Worm (Caenorhabditis elegans) whole organism, midembryonic: ENCODE measurements around the gene clec-47.

Experiments
- T22C8.4 ChIP-seq: fragments of 200-800 bp; sonication (Bioruptor generic); IDR thresholded peaks from 2 replicates; pipeline ENCODE4 v1.3.6; 2022; ENCODE audit warnings: missing genetic modification characterization, missing compliant biosample characterization
- ref-1 ChIP-seq: fragments of 200-800 bp; sonication (Bioruptor generic); conservative IDR thresholded peaks from 2 replicates; pipeline ENCODE4 v1.3.6; 2022; ENCODE audit warnings: missing genetic modification reagents, missing genetic modification characterization, missing compliant biosample characterization
- tab-1 ChIP-seq: fragments of 200-800 bp; sonication (Bioruptor generic); IDR thresholded peaks from 2 replicates; pipeline ENCODE4 v1.3.6; 2022; ENCODE audit warnings: missing genetic modification characterization, missing compliant biosample characterization
- ztf-23 ChIP-seq: fragments of 200-800 bp; sonication (Bioruptor generic); IDR thresholded peaks from 2 replicates; pipeline ENCODE4 v1.3.6; 2022; ENCODE audit warnings: missing genetic modification reagents, missing genetic modification characterization, missing compliant biosample characterization
- ztf-29 ChIP-seq: fragments of 200-800 bp; sonication (Bioruptor generic); IDR thresholded peaks from 2 replicates; pipeline ENCODE4 v1.3.6; 2022; ENCODE audit warnings: missing genetic modification reagents, missing genetic modification characterization, missing compliant biosample characterization

DNA sequence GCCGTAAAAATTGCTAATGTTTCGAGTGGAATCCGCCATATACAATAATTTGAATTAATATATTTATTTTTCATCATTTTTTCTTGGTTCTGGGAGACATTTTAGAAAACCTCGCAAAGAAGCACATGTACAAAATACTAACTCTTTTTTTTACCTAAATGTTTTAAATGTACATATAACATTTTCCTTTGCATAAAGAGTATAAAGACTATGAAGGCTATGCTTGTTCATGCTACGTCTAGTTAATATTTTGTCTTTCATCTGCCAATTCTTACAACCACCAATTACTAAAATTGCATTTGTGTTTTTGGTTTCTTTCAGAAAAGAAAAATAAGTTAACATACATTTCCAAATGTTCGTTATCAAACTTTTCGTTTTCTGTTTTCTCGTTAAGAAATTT lies 45.8 kb downstream of the clec-47 start, which contains the start of gene irld-25:
- TF ChIP-seq ztf-29 (no peak), ref-1 (GFP tag; lab: Robert Waterston, UW) (no peak), T22C8.4 (no peak), tab-1 (GFP tag; lab: Robert Waterston, UW) (no peak), ztf-23 (GFP tag; lab: Robert Waterston, UW) (no peak)
